Fruit fly (Drosophila melanogaster): ENCODE measurements around the gene CG43703.

Gene CG43703

DNA sequence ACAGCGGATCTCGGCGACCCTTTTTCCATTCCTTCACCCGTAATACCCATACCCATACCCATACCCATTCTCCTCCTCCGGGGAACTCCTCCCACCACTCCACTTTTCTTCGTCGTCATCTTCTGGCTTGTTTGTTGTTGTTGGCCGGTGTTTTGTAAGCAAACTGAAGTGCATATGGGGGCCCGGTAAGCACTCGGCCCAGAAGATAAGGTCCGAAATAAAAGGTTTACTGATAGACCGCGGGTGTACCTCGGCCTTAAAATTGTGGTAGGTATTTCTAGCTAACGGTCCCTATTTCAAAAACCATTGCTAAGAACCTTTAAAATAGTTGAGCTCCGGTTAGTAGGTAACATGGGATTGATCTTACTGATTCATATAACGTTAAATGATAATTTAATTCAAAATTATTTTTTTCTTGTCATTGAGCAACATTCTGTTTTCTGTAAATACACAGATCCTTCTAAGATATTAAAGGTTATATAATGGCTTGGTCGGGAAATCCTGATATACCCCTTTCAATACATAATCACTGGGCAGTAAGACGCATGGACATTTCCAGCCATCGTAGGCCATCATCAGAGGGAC lies 10.6 kb downstream of the CG43703 start (continued):
- TF ChIP-seq CG4328 (GFP tag; optimal IDR thresholded peaks at IDR 0.05) (no peak), dimm (GFP tag; IDR thresholded peaks at IDR 0.05) (no peak), tap (tag; optimal IDR thresholded peaks at IDR 0.05) (no peak), seq (GFP tag; IDR thresholded peaks at IDR 0.05) (no peak), dati (GFP tag; IDR thresholded peaks at IDR 0.05) (0 out of 2 replicates have a peak, but pooled peaks have one; percentile 1), CG10431 (GFP tag; optimal IDR thresholded peaks at IDR 0.05) (no peak), knrl (GFP tag; IDR thresholded peaks at IDR 0.05; ENCODE audit: partially characterized antibody) (no peak), Gug (GFP tag; IDR thresholded peaks at IDR 0.05) (0 out of 4 replicates have a peak, but pooled peaks have one; percentile 24), CG18262 (tag; optimal IDR thresholded peaks at IDR 0.05) (peak; percentile 74), sc (optimal IDR thresholded peaks at IDR 0.05) (no peak), sc (GFP tag; optimal IDR thresholded peaks at IDR 0.05) (peak; percentile 40), CG5953 (GFP tag; IDR thresholded peaks at IDR 0.05) (0 out of 2 replicates have a peak, but pooled peaks have one; percentile 19), shn (GFP tag; optimal IDR thresholded peaks at IDR 0.05) (peak; percentile 57), pnt (GFP tag; optimal IDR thresholded peaks at IDR 0.05) (peak; percentile 35), CG13775 (GFP tag; optimal IDR thresholded peaks at IDR 0.05) (peak; percentile 58), CG18476 (GFP tag; optimal IDR thresholded peaks at IDR 0.05) (peak; percentile 25), gro (GFP tag; optimal IDR thresholded peaks at IDR 0.05) (no peak), luna (GFP tag; optimal IDR thresholded peaks at IDR 0.05) (no peak), cg (GFP tag; optimal IDR thresholded peaks at IDR 0.05) (no peak), Opbp (GFP tag; IDR thresholded peaks at IDR 0.05; ENCODE audit: partially characterized antibody) (0 out of 3 replicates have a peak, but pooled peaks have one; percentile 15), CG16863 (GFP tag; optimal IDR thresholded peaks at IDR 0.05) (peak; percentile 52), trem (tag; optimal IDR thresholded peaks at IDR 0.05) (peak; percentile 16), CG6813 (GFP tag; optimal IDR thresholded peaks at IDR 0.05) (no peak), CG42726 (GFP tag; IDR thresholded peaks at IDR 0.05; ENCODE audit: partially characterized antibody) (no peak), Ssrp (tag; optimal IDR thresholded peaks at IDR 0.05) (peak; percentile 47), Rfx (GFP tag; IDR thresholded peaks at IDR 0.05) (no peak), D19A (tag; optimal IDR thresholded peaks at IDR 0.05) (peak; percentile 36), dysf (GFP tag; IDR thresholded peaks at IDR 0.05) (peak; percentile 32; the same call in 1 of the 3 replicates), lbe (GFP tag; optimal IDR thresholded peaks at IDR 0.05) (no peak), CG12236 (GFP tag; optimal IDR thresholded peaks at IDR 0.05) (no peak), CG13424 (tag; optimal IDR thresholded peaks at IDR 0.05) (peak; percentile 34), ara (GFP tag; IDR thresholded peaks at IDR 0.05) (peak; percentile 31; the same call in 1 of the 2 replicates), CG4730 (GFP tag; IDR thresholded peaks at IDR 0.05) (no peak), Drgx (GFP tag; IDR thresholded peaks at IDR 0.05) (peak; percentile 11; the same call in 1 of the 2 replicates), CG11560 (tag; IDR thresholded peaks at IDR 0.05) (no peak), Med (GFP tag) (peak; percentile 46), CG17802 (tag; optimal IDR thresholded peaks at IDR 0.05) (no peak), zen (tag; optimal IDR thresholded peaks at IDR 0.05) (peak; percentile 17), CG3407 (GFP tag; optimal IDR thresholded peaks at IDR 0.05) (peak; percentile 22), CrebB (tag; optimal IDR thresholded peaks at IDR 0.05) (no peak), eyg (GFP tag; optimal IDR thresholded peaks at IDR 0.05) (no peak), bowl (GFP tag; IDR thresholded peaks at IDR 0.05) (peak; percentile 60; the same call in 1 of the 2 replicates), CG4617 (GFP tag; optimal IDR thresholded peaks at IDR 0.05; ENCODE audit: borderline replicate concordance) (no peak), lab (GFP tag; optimal IDR thresholded peaks at IDR 0.05) (peak; percentile 9), tgo (GFP tag; IDR thresholded peaks at IDR 0.05) (no peak), da (GFP tag; optimal IDR thresholded peaks at IDR 0.05) (no peak), HmgZ (tag; optimal IDR thresholded peaks at IDR 0.05) (no peak), Mes4 (GFP tag; optimal IDR thresholded peaks at IDR 0.05) (no peak), Atf-2 (GFP tag; optimal IDR thresholded peaks at IDR 0.05) (peak; percentile 60), Neu2 (GFP tag; optimal IDR thresholded peaks at IDR 0.05; ENCODE audit: borderline replicate concordance) (no peak)

Measured in whole organism, embryonic.